Fruit fly (Drosophila melanogaster) whole organism, adult: Measurements from ENCODE around the gene Pgm1.
A peak's percentile ranks its signal among the peaks of the same experiment; 100 is the strongest.

Source experiments
- CG14711 ChIP-seq: fragments of 200-800 bp; sonication (Bioruptor generic); optimal IDR thresholded peaks from 2 replicates; lab custom pipeline; 2018; ENCODE audit warnings: missing biosample characterization, mild to moderate bottlenecking, missing genetic modification characterization, moderate library complexity
- CG33017 ChIP-seq: fragments of 200-800 bp; sonication (Bioruptor generic); optimal IDR thresholded peaks from 2 replicates; lab custom pipeline; 2018; ENCODE audit warnings: missing biosample characterization, mild to moderate bottlenecking, missing genetic modification characterization, moderate library complexity
- CG5204 ChIP-seq: fragments of 200-800 bp; sonication (Bioruptor generic); optimal IDR thresholded peaks from 2 replicates; lab custom pipeline; 2016; ENCODE audit warnings: missing biosample characterization, missing genetic modification characterization
- Crg-1 ChIP-seq: fragments of 200-800 bp; sonication (Bioruptor generic); optimal IDR thresholded peaks from 2 replicates; lab custom pipeline; 2016; ENCODE audit warnings: missing biosample characterization, missing genetic modification characterization
- bab1 ChIP-seq: fragments of 200-800 bp; sonication (Bioruptor generic); optimal IDR thresholded peaks from 3 replicates; lab custom pipeline; 2019; ENCODE audit warnings: missing biosample characterization, mild to moderate bottlenecking, missing genetic modification characterization, moderate library complexity
- cnc ChIP-seq, 2 experiments: fragments of >200 bp; optimal IDR thresholded peaks; 2 replicates each; lab custom pipeline; 2017
- kay ChIP-seq: fragments of 200-800 bp; sonication (Bioruptor generic); peaks from one replicate; lab custom pipeline; 2016; ENCODE audit warnings: missing biosample characterization, missing genetic modification characterization, borderline replicate concordance
- ovo ChIP-seq: fragments of 200-800 bp; sonication (Bioruptor generic); optimal IDR thresholded peaks from 2 replicates; lab custom pipeline; 2016; ENCODE audit warnings: missing biosample characterization, missing genetic modification characterization
- tj ChIP-seq: fragments of 200-800 bp; sonication (Bioruptor generic); optimal IDR thresholded peaks from 3 replicates; lab custom pipeline; 2017; ENCODE audit warnings: missing biosample characterization, mild to moderate bottlenecking, missing genetic modification characterization, moderate library complexity

dm6 chr3L:16112069-16112820 lies 16.1 kb downstream of the Pgm1 start, which contains the start of gene Zn72D:
- TF ChIP-seq CG14711: no peak
- TF ChIP-seq bab1 (GFP tag; lab: Kevin White, UChicago): peak; percentile 35
- TF ChIP-seq tj (GFP tag; lab: Kevin White, UChicago): no peak
- TF ChIP-seq CG5204 (GFP tag; lab: Kevin White, UChicago): no peak
- TF ChIP-seq Crg-1: no peak
- TF ChIP-seq ovo (GFP tag; lab: Kevin White, UChicago): peak; percentile 18
- TF ChIP-seq kay (GFP tag; lab: Kevin White, UChicago): no peak
- TF ChIP-seq cnc (optimal IDR thresholded peaks at IDR 0.05; lab: Kevin White, UChicago): no peak
- no peak for TF ChIP-seq CG33017 (tag; lab: Kevin White, UChicago)
